Fruit fly (Drosophila melanogaster): ENCODE measurements around the gene promL.
A peak's percentile ranks its signal among the peaks of the same experiment; 100 is the strongest.

Gene promL

dm6 chr3L:3080084-3080994 is 47.2 kb downstream of the promL start (continued):
- TF ChIP-seq fd96Cb (tag; optimal IDR thresholded peaks at IDR 0.05) (peak; percentile 9), pita (GFP tag; optimal IDR thresholded peaks at IDR 0.05) (no peak), D (optimal IDR thresholded peaks at IDR 0.05) (no peak), D (GFP tag; optimal IDR thresholded peaks at IDR 0.05) (no peak), otp (GFP tag; IDR thresholded peaks at IDR 0.05) (no peak), CG12219 (GFP tag; optimal IDR thresholded peaks at IDR 0.05) (no peak), Doc3 (GFP tag; IDR thresholded peaks at IDR 0.05; ENCODE audit: partially characterized antibody) (no peak), az2 (GFP tag; optimal IDR thresholded peaks at IDR 0.05) (no peak), CG16863 (GFP tag; optimal IDR thresholded peaks at IDR 0.05) (no peak), zfh1 (GFP tag; IDR thresholded peaks at IDR 0.05) (peak; percentile 46; the same call in 2 of the 3 replicates), CG1647 (GFP tag; optimal IDR thresholded peaks at IDR 0.05) (no peak), abd-A (tag; optimal IDR thresholded peaks at IDR 0.05) (peak; percentile 40), dmrt11E (tag; optimal IDR thresholded peaks at IDR 0.05) (peak; percentile 13), Gsc (GFP tag; IDR thresholded peaks at IDR 0.05) (no peak), gsb-n (tag; optimal IDR thresholded peaks at IDR 0.05) (no peak), Mad (GFP tag; optimal IDR thresholded peaks at IDR 0.05) (no peak), dimm (GFP tag; IDR thresholded peaks at IDR 0.05) (peak; percentile 37; the same call in 1 of the 2 replicates), CG10209 (GFP tag; optimal IDR thresholded peaks at IDR 0.05) (peak; percentile 15), ranshi (GFP tag; IDR thresholded peaks at IDR 0.05) (peak; percentile 56), btn (GFP tag; optimal IDR thresholded peaks at IDR 0.05) (no peak), CG12744 (GFP tag; optimal IDR thresholded peaks at IDR 0.05) (no peak), Usf (GFP tag; optimal IDR thresholded peaks at IDR 0.05) (no peak), CG31224 (GFP tag; IDR thresholded peaks at IDR 0.05) (0 out of 2 replicates have a peak, but pooled peaks have one; percentile 5), B-H1 (GFP tag; IDR thresholded peaks at IDR 0.05) (peak; percentile 31; the same call in 2 of the 3 replicates), eve (GFP tag; optimal IDR thresholded peaks at IDR 0.05) (no peak), dpn (GFP tag; optimal IDR thresholded peaks at IDR 0.05) (no peak), CG11696 (GFP tag; IDR thresholded peaks at IDR 0.05) (peak; percentile 48), ato (GFP tag; IDR thresholded peaks at IDR 0.05; ENCODE audit: partially characterized antibody) (no peak), CG2199 (GFP tag; IDR thresholded peaks at IDR 0.05) (0 out of 3 replicates have a peak, but pooled peaks have one; percentile 25), chinmo (GFP tag; IDR thresholded peaks at IDR 0.05; ENCODE audit: partially characterized antibody) (0 out of 4 replicates have a peak, but pooled peaks have one; percentile 61), vfl (GFP tag; optimal IDR thresholded peaks at IDR 0.05) (no peak), CG12659 (GFP tag; optimal IDR thresholded peaks at IDR 0.05) (no peak), CG17829 (tag; optimal IDR thresholded peaks at IDR 0.05) (no peak), ttk (GFP tag; IDR thresholded peaks at IDR 0.05) (0 out of 2 replicates have a peak, but pooled peaks have one; percentile 6), CG33213 (GFP tag; optimal IDR thresholded peaks at IDR 0.05) (peak; percentile 16), Atf6 (GFP tag; IDR thresholded peaks at IDR 0.05) (0 out of 2 replicates have a peak, but pooled peaks have one; percentile 20), CG17802 (tag; optimal IDR thresholded peaks at IDR 0.05) (peak; percentile 26), jing (GFP tag; optimal IDR thresholded peaks at IDR 0.05) (peak; percentile 30), CG4328 (GFP tag; optimal IDR thresholded peaks at IDR 0.05) (no peak), H2.0 (GFP tag; IDR thresholded peaks at IDR 0.05) (no peak), vvl (GFP tag; IDR thresholded peaks at IDR 0.05) (peak; percentile 62; the same call in 1 of the 2 replicates), grau (tag; optimal IDR thresholded peaks at IDR 0.05) (peak; percentile 75), CG8290 (GFP tag; optimal IDR thresholded peaks at IDR 0.05) (peak; percentile 5), CG8290 (tag; optimal IDR thresholded peaks at IDR 0.05) (no peak), CG33557 (GFP tag; optimal IDR thresholded peaks at IDR 0.05) (no peak), oc (tag; optimal IDR thresholded peaks at IDR 0.05) (peak; percentile 7), YL-1 (GFP tag; optimal IDR thresholded peaks at IDR 0.05) (no peak), HmgZ (tag; optimal IDR thresholded peaks at IDR 0.05) (no peak), CG6689 (GFP tag; IDR thresholded peaks at IDR 0.05) (peak; percentile 43)
